Worm (Caenorhabditis elegans): Measurements from ENCODE around the gene W01B6.8.

The W01B6.8 gene

ce11 chrIV:10059175-10059574 lies 25.0 kb downstream of the W01B6.8 start (continued):
- TF ChIP-seq hlh-30 (tag; optimal IDR thresholded peaks at IDR 0.05; ENCODE audit: insufficient read depth) (peak; percentile 44), jun-1 (tag; optimal IDR thresholded peaks at IDR 0.05) (no peak), T20F7.1 (GFP tag; optimal IDR thresholded peaks at IDR 0.05) (peak; percentile 21), Y75B8A.6 (GFP tag; IDR thresholded peaks at IDR 0.05) (no peak), lin-38 (GFP tag; IDR thresholded peaks at IDR 0.05) (peak; percentile 19; the same call in 1 of the 2 replicates), cey-2 (tag; optimal IDR thresholded peaks at IDR 0.05; ENCODE audit: borderline replicate concordance, insufficient read depth) (no peak), nhr-28 (tag; optimal IDR thresholded peaks at IDR 0.05) (peak; percentile 57), nhr-77 (tag; optimal IDR thresholded peaks at IDR 0.05) (peak; percentile 41), F37D6.2 (tag; optimal IDR thresholded peaks at IDR 0.05) (no peak), D1046.2 (GFP tag; IDR thresholded peaks at IDR 0.05) (no peak), hlh-11 (tag; optimal IDR thresholded peaks at IDR 0.05) (peak; percentile 80), nhr-48 (tag; optimal IDR thresholded peaks at IDR 0.05) (peak; percentile 43), lin-29 (GFP tag; IDR thresholded peaks at IDR 0.05) (no peak), daf-16 (GFP tag; optimal IDR thresholded peaks at IDR 0.05) (peak in 1 of 2 experiments; percentile 38), daf-16 (tag; optimal IDR thresholded peaks at IDR 0.05) (peak; percentile 88)

- no peak for TF ChIP-seq lin-15B (tag; optimal IDR thresholded peaks at IDR 0.05)
- TF ChIP-seq dve-1 (tag; optimal IDR thresholded peaks at IDR 0.05; ENCODE audit: insufficient read depth): no peak
Measured at ce11 chrIV:10056138-10056537, 28.0 kb downstream of the W01B6.8 start, which contains the start of gene T04B2.7. T04B2.7 (minus strand) TSS chrIV:10056238.

- TF ChIP-seq nhr-6 (tag; optimal IDR thresholded peaks at IDR 0.05) (no peak), lin-29 (GFP tag; IDR thresholded peaks at IDR 0.05) (no peak), pqm-1 (tag; optimal IDR thresholded peaks at IDR 0.05) (no peak)
Measured at ce11 chrIV:10053550-10053949, 30.6 kb downstream of the W01B6.8 start, which contains the start of gene srv-12. srv-12 (minus strand) TSS chrIV:10053650.

ce11 chrIV:10051088-10051487 lies 33.1 kb downstream of the W01B6.8 start, which contains the start of gene T04B2.8:
T04B2.8 (minus strand) TSS chrIV:10051188.
- no peak for TF ChIP-seq mes-2 (tag; optimal IDR thresholded peaks at IDR 0.05; ENCODE audit: poor library complexity, severe bottlenecking)
- no peak for TF ChIP-seq mdt-29 (GFP tag; IDR thresholded peaks at IDR 0.05)
- TF ChIP-seq fos-1 (tag; optimal IDR thresholded peaks at IDR 0.05): no peak
- no peak for TF ChIP-seq lir-3 (tag; optimal IDR thresholded peaks at IDR 0.05)

DNA sequence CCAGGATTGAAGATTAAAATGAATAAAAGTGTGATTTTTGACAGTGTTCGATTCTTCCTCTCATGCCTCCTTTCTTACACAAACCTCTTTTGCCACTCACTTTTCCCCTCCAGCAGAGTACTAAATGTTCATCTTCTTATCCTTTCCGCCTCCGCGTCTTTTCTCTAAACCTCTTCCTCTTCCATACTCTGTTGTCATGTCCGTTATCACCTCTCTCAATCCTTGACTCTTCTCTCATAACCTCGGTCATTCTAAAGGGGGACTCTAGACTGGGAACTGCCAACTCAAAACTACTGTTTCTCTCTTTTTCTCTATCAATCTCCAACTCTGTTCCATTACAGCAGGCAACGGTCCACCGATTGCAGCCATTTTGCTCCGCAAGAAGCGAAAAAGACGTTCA lies 35.9 kb downstream of the W01B6.8 start:
- no peak for TF ChIP-seq ceh-20 (GFP tag; IDR thresholded peaks at IDR 0.05)
- TF ChIP-seq nhr-11 (tag; optimal IDR thresholded peaks at IDR 0.05): peak; percentile 54

DNA sequence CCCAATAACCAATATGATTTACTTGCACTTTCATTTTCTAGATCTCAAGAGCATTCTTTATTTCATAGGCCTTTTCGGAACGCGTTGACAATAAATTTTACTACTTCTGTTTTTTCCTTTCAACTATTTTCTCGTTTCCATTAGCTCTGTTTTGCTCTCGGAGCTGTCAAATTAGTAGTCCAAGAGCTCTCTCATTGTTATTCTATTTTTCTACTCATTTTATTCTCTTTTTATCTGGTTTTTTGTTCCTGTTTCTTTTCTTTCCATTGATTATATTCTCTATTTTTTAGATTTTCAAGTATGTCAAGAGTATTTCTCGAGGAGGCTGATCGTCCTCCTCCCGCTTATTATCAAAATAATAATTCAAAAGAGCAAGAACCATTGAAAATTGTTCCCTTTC lies 37.1 kb downstream of the W01B6.8 start, which contains the start of gene T04B2.3:
T04B2.3 (plus strand) TSS at position 301 of the 400 bp plus-strand sequence.
- TF ChIP-seq lim-7 (GFP tag; IDR thresholded peaks at IDR 0.05) (no peak), F44E2.7 (GFP tag; IDR thresholded peaks at IDR 0.05) (no peak), mdl-1 (tag; optimal IDR thresholded peaks at IDR 0.05) (no peak), dmd-6 (GFP tag; IDR thresholded peaks at IDR 0.05) (no peak), ama-1 (optimal IDR thresholded peaks at IDR 0.05) (no peak), pqm-1 (tag; optimal IDR thresholded peaks at IDR 0.05) (no peak), nhr-11 (tag; optimal IDR thresholded peaks at IDR 0.05) (no peak), T20F7.1 (GFP tag; optimal IDR thresholded peaks at IDR 0.05) (no peak), mdt-29 (GFP tag; IDR thresholded peaks at IDR 0.05) (no peak), unc-39 (tag; optimal IDR thresholded peaks at IDR 0.05) (no peak), spr-3 (GFP tag; optimal IDR thresholded peaks at IDR 0.05) (no peak), zip-11 (GFP tag; IDR thresholded peaks at IDR 0.05) (no peak), lin-13 (GFP tag; optimal IDR thresholded peaks at IDR 0.05) (no peak), hlh-30 (tag; optimal IDR thresholded peaks at IDR 0.05; ENCODE audit: insufficient read depth) (no peak), mes-2 (tag; optimal IDR thresholded peaks at IDR 0.05; ENCODE audit: poor library complexity, severe bottlenecking) (no peak), egl-43 (GFP tag; IDR thresholded peaks at IDR 0.05) (no peak), daf-8 (GFP tag; IDR thresholded peaks at IDR 0.05) (no peak), ZK546.5 (tag; optimal IDR thresholded peaks at IDR 0.05) (no peak)
